Worm (Caenorhabditis elegans) whole organism, L4 larva: ENCODE measurements around the gene rimb-1.

Experiments
- D1046.2 ChIP-seq: fragments of 200-800 bp; sonication (Bioruptor generic); IDR thresholded peaks from 2 replicates; pipeline ENCODE4 v1.3.6; 2022; ENCODE audit warnings: missing genetic modification characterization, missing compliant biosample characterization
- ZK546.5 ChIP-seq, 2 experiments: sonication (generic microtip); optimal IDR thresholded peaks; 2 replicates each; lab custom pipeline; 2017; ENCODE audit warnings: missing biosample characterization in 2 of 2, missing genetic modification characterization in 2 of 2
- ama-1 ChIP-seq: fragments of 150-350 bp; optimal IDR thresholded peaks from 2 replicates; lab custom pipeline; 2014; ENCODE audit warnings: inconsistent platforms, mixed read lengths
- ceh-28 ChIP-seq: fragments of 150-350 bp; optimal IDR thresholded peaks from 2 replicates; lab custom pipeline; 2014; ENCODE audit warnings: missing biosample characterization, missing genetic modification reagents, missing genetic modification characterization
- ceh-32 ChIP-seq: sonication (generic microtip); optimal IDR thresholded peaks from 2 replicates; lab custom pipeline; 2016; ENCODE audit warnings: mild to moderate bottlenecking, missing genetic modification characterization, missing compliant biosample characterization; ENCODE audit not compliant: poor library complexity
- cey-2 ChIP-seq: sonication (generic microtip); optimal IDR thresholded peaks from 3 replicates; lab custom pipeline; 2017; ENCODE audit warnings: missing genetic modification characterization, mild to moderate bottlenecking, missing compliant biosample characterization, antibody characterized with exemption, borderline replicate concordance; ENCODE audit not compliant: insufficient read depth
- daf-12 ChIP-seq: fragments of 150-350 bp; optimal IDR thresholded peaks from 2 replicates; lab custom pipeline; 2014; ENCODE audit warnings: missing biosample characterization, missing genetic modification reagents, missing genetic modification characterization
- daf-8 ChIP-seq: fragments of 200-800 bp; sonication (Bioruptor generic); IDR thresholded peaks from 2 replicates; pipeline ENCODE4 v1.3.6; 2022; ENCODE audit warnings: missing genetic modification characterization, missing compliant biosample characterization
- dmd-6 ChIP-seq: fragments of 200-800 bp; sonication (Bioruptor generic); IDR thresholded peaks from 2 replicates; pipeline ENCODE4 v1.3.6; 2022; ENCODE audit warnings: missing genetic modification reagents, missing genetic modification characterization, missing compliant biosample characterization
- egl-27 ChIP-seq: sonication (generic microtip); optimal IDR thresholded peaks from 3 replicates; lab custom pipeline; 2017; ENCODE audit warnings: missing biosample characterization, missing genetic modification reagents, missing genetic modification characterization
- fkh-10 ChIP-seq: fragments of 150-350 bp; optimal IDR thresholded peaks from 2 replicates; lab custom pipeline; 2014; ENCODE audit warnings: missing biosample characterization, missing genetic modification reagents, missing genetic modification characterization
- fos-1 ChIP-seq: fragments of 150-350 bp; optimal IDR thresholded peaks from 2 replicates; lab custom pipeline; 2014; ENCODE audit warnings: missing biosample characterization, missing genetic modification characterization
- gei-8 ChIP-seq: fragments of 200-800 bp; sonication (Bioruptor generic); optimal IDR thresholded peaks from 2 replicates; lab custom pipeline; 2018; ENCODE audit warnings: mild to moderate bottlenecking, missing genetic modification characterization, missing compliant biosample characterization
- lin-29 ChIP-seq: fragments of 200-800 bp; sonication (Bioruptor generic); IDR thresholded peaks from 2 replicates; pipeline ENCODE4 v1.3.6; 2022; ENCODE audit warnings: missing genetic modification reagents, missing genetic modification characterization, missing compliant biosample characterization
- lsy-2 ChIP-seq, 2 experiments: fragments of 150-350 bp in 1 of 2; sonication (generic microtip) in 1 of 2; optimal IDR thresholded peaks; 2 replicates each; lab custom pipeline; 2014 to 2017; ENCODE audit warnings: missing biosample characterization in 2 of 2, missing genetic modification characterization in 2 of 2
- mxl-2 ChIP-seq: fragments of 200-800 bp; sonication (Bioruptor generic); conservative IDR thresholded peaks from 2 replicates; pipeline ENCODE4 v1.3.6; 2022; ENCODE audit warnings: missing genetic modification reagents, missing genetic modification characterization, missing compliant biosample characterization
- nhr-11 ChIP-seq: fragments of 150-350 bp; optimal IDR thresholded peaks from 2 replicates; lab custom pipeline; 2014; ENCODE audit warnings: missing biosample characterization, missing genetic modification characterization
- nhr-6 ChIP-seq: fragments of 150-350 bp; optimal IDR thresholded peaks from 2 replicates; lab custom pipeline; 2014; ENCODE audit warnings: missing biosample characterization, missing genetic modification characterization
- pha-4 ChIP-seq, 2 experiments: fragments of 150-350 bp in 1 of 2; fragments of 200-800 bp in 1 of 2; sonication (Bioruptor generic) in 1 of 2; IDR thresholded peaks in 1 of 2; optimal IDR thresholded peaks in 1 of 2; 2 replicates each; pipeline versions ENCODE4 v1.3.6 to Lab custom; 2014 to 2022; ENCODE audit warnings: missing genetic modification characterization in 2 of 2, missing genetic modification reagents in 2 of 2, missing biosample characterization in 1 of 2, missing compliant biosample characterization in 1 of 2
- pqm-1 ChIP-seq: sonication (generic microtip); optimal IDR thresholded peaks from 2 replicates; lab custom pipeline; 2017; ENCODE audit warnings: missing biosample characterization, missing genetic modification characterization
- saeg-2 ChIP-seq: fragments of 200-800 bp; sonication (Bioruptor generic); IDR thresholded peaks from 2 replicates; pipeline ENCODE4 v1.3.6; 2022; ENCODE audit warnings: missing genetic modification reagents, missing genetic modification characterization, missing compliant biosample characterization
- set-16 ChIP-seq: fragments of 200-800 bp; sonication (Bioruptor generic); IDR thresholded peaks from 2 replicates; pipeline ENCODE4 v1.3.6; 2022; ENCODE audit warnings: missing genetic modification reagents, missing genetic modification characterization, missing compliant biosample characterization
- spr-1 ChIP-seq: sonication (generic microtip); optimal IDR thresholded peaks from 2 replicates; lab custom pipeline; 2016; ENCODE audit warnings: mild to moderate bottlenecking, missing genetic modification characterization, missing compliant biosample characterization
- tag-97 ChIP-seq: fragments of 200-800 bp; sonication (Bioruptor generic); IDR thresholded peaks from 2 replicates; pipeline ENCODE4 v1.3.6; 2022; ENCODE audit warnings: missing genetic modification characterization, missing compliant biosample characterization
- unc-39 ChIP-seq: sonication (generic microtip); optimal IDR thresholded peaks from 2 replicates; lab custom pipeline; 2017; ENCODE audit warnings: missing biosample characterization, missing genetic modification characterization
- unc-62 ChIP-seq, 3 experiments: fragments of 150-350 bp in 1 of 3; sonication (generic microtip); optimal IDR thresholded peaks in 2 of 3; peaks in 1 of 3; 1 replicate in 1 of 3; 2 replicates in 2 of 3; lab custom pipeline; 2014 to 2017; ENCODE audit warnings: missing biosample characterization in 3 of 3, missing genetic modification characterization in 3 of 3, missing genetic modification reagents in 3 of 3, missing genotype in 1 of 3
- zag-1 ChIP-seq: fragments of 150-350 bp; optimal IDR thresholded peaks from 2 replicates; lab custom pipeline; 2014; ENCODE audit warnings: missing biosample characterization, missing genetic modification characterization
- zip-2 ChIP-seq: fragments of 150-350 bp; optimal IDR thresholded peaks from 2 replicates; lab custom pipeline; 2014; ENCODE audit warnings: missing biosample characterization, missing genetic modification characterization
- ztf-7 ChIP-seq: fragments of 150-350 bp; optimal IDR thresholded peaks from 2 replicates; lab custom pipeline; 2014; ENCODE audit warnings: missing biosample characterization, missing genetic modification characterization

rimb-1 gene

DNA sequence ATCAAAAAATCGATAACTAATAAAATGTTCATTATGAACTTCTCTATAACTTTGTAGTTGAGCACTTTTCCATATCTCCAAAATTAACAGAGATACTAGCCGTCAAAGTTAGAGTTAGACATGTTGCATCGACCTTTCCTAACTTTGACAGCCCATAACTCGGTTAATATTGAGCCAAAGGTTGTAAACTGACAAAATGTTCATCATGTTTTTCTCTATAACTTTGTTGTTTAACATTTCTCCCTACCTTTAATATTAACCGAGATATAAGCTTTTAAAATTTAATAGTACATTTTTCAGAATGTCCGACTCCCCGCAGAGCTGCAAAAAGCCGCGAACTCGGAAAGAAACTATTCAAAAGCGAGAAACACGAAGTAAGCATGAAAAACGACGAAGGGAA is 67.0 kb downstream of the rimb-1 start, which contains the start of gene hlh-33:
TSS of gene hlh-33 (plus strand) at position 301 of the 400 bp plus-strand sequence.
- no peak for TF ChIP-seq D1046.2 (GFP tag; lab: Robert Waterston, UW)
- TF ChIP-seq unc-62 (GFP tag; optimal IDR thresholded peaks at IDR 0.05 in 1 of 2; lab: Kevin White, UChicago), result peak in 1 of 2 experiments; percentile 51
- no peak for TF ChIP-seq unc-62 (tag; optimal IDR thresholded peaks at IDR 0.05; lab: Kevin White, UChicago)

DNA sequence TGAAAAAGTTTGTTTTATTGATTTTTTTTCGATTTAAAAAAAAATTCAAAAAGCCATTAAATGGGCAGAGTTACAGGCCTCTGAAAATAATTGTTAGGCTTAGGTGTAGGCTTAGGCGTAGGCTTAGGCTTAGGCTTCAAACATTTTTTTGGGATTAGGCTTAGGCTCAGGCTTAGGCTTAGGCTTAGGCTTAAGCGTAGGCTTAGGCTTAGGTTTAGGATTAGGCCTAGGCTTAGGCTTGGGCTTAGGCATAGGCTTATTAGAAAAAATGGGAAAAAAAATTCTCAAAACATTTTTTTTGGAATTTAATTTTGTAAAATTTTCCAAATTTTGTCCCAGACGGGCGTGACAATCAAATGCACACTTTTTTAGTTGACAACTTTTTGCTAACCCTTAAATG is 68.0 kb downstream of the rimb-1 start:
- TF ChIP-seq pqm-1 (tag; lab: Kevin White, UChicago) (no peak), ama-1 (lab: Kevin White, UChicago) (no peak), ZK546.5 (tag; optimal IDR thresholded peaks at IDR 0.05; lab: Kevin White, UChicago) (no peak), egl-27 (tag; lab: Kevin White, UChicago) (no peak), fos-1 (no peak), daf-12 (no peak), spr-1 (tag; lab: Kevin White, UChicago) (no peak), zag-1 (no peak), zip-2 (tag; lab: Kevin White, UChicago) (no peak), gei-8 (GFP tag; lab: Kevin White, UChicago) (no peak), ztf-7 (no peak), unc-39 (tag; lab: Kevin White, UChicago) (no peak), ceh-28 (tag; lab: Kevin White, UChicago) (no peak), nhr-6 (tag; lab: Kevin White, UChicago) (no peak), set-16 (no peak), dmd-6 (no peak), tag-97 (no peak), daf-8 (GFP tag; lab: Robert Waterston, UW) (no peak), lin-29 (no peak)
- TF ChIP-seq, all 104 proteins: peak for 0

DNA sequence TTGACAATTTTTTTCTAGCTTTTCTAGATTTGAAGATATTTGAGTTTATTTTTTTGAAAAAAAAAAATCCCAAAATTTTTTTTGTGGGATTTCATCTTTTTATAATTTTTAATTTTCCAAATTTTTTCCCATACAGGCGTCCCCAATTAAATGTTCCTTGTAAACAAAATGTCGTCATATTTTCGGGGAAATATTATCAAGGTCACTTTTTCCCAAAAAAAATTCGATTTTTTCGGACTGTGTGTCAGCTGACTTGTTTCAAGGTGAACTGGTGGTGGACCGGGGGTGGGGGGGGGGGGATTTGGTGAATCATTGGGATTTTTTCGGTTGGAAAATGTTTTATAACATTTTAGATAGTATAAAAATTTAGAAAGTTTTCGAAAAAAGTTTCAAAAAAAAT is 68.5 kb downstream of the rimb-1 start:
- TF ChIP-seq saeg-2 (GFP tag; lab: Robert Waterston, UW), result no peak
- no peak for TF ChIP-seq nhr-11 (tag; lab: Kevin White, UChicago)
- TF ChIP-seq pha-4 (GFP tag; IDR thresholded peaks at IDR 0.05; lab: Robert Waterston, UW), result no peak
- TF ChIP-seq pha-4 (tag; optimal IDR thresholded peaks at IDR 0.05; lab: Kevin White, UChicago), result no peak
- TF ChIP-seq mxl-2 (GFP tag; lab: Robert Waterston, UW), result no peak
- TF ChIP-seq ceh-32 (tag; lab: Kevin White, UChicago), result no peak
- TF ChIP-seq lsy-2 (tag; optimal IDR thresholded peaks at IDR 0.05; lab: Kevin White, UChicago), result no peak
- TF ChIP-seq cey-2, result no peak
- no peak for TF ChIP-seq fkh-10 (GFP tag; lab: Kevin White, UChicago)
